Worm (Caenorhabditis elegans) whole organism, young adult: ENCODE measurements around the gene nhr-4.
A peak's percentile ranks its signal among the peaks of the same experiment; 100 is the strongest.

Source experiments
- F22D6.2 ChIP-seq: sonication (generic microtip); optimal IDR thresholded peaks from 2 replicates; lab custom pipeline; 2016; ENCODE audit warnings: mild to moderate bottlenecking, missing genetic modification characterization, missing compliant biosample characterization
- F49E8.2 ChIP-seq: sonication (generic microtip); optimal IDR thresholded peaks from 3 replicates; lab custom pipeline; 2017; ENCODE audit warnings: missing genetic modification characterization, mild to moderate bottlenecking, missing compliant biosample characterization, antibody characterized with exemption, moderate library complexity; ENCODE audit not compliant: insufficient read depth
- K11D2.4 ChIP-seq: fragments of 200-800 bp; sonication (Bioruptor generic); IDR thresholded peaks from 2 replicates; pipeline ENCODE4 v1.3.6; 2022; ENCODE audit warnings: missing genetic modification reagents, missing genetic modification characterization, missing compliant biosample characterization
- Y53G8AR.9 ChIP-seq: fragments of 200-800 bp; sonication (Bioruptor generic); conservative IDR thresholded peaks from 2 replicates; pipeline ENCODE4 v1.3.6; 2022; ENCODE audit warnings: missing genetic modification reagents, missing genetic modification characterization, missing compliant biosample characterization
- Y95B8A.8 ChIP-seq: fragments of 200-800 bp; sonication (Bioruptor generic); IDR thresholded peaks from 2 replicates; pipeline ENCODE4 v1.3.6; 2022; ENCODE audit warnings: missing genetic modification reagents, missing genetic modification characterization, missing compliant biosample characterization
- ZK185.1 ChIP-seq: sonication (generic microtip); optimal IDR thresholded peaks from 2 replicates; lab custom pipeline; 2016; ENCODE audit warnings: mild to moderate bottlenecking, missing genetic modification characterization, missing compliant biosample characterization; ENCODE audit not compliant: poor library complexity, severe bottlenecking
- aptf-2 ChIP-seq: fragments of 200-800 bp; sonication (Bioruptor generic); conservative IDR thresholded peaks from 2 replicates; pipeline ENCODE4 v1.3.6; 2022; ENCODE audit warnings: missing genetic modification reagents, missing genetic modification characterization, missing compliant biosample characterization
- bed-1 ChIP-seq: fragments of 200-800 bp; sonication (Bioruptor generic); IDR thresholded peaks from 2 replicates; pipeline ENCODE4 v1.3.6; 2022; ENCODE audit warnings: missing genetic modification reagents, missing genetic modification characterization, missing compliant biosample characterization
- ccch-3 ChIP-seq: fragments of 200-800 bp; sonication (Bioruptor generic); optimal IDR thresholded peaks from 2 replicates; lab custom pipeline; 2018; ENCODE audit warnings: mild to moderate bottlenecking, missing genetic modification characterization, missing compliant biosample characterization
- ceh-79 ChIP-seq: sonication (generic microtip); optimal IDR thresholded peaks from 2 replicates; lab custom pipeline; 2017; ENCODE audit warnings: mild to moderate bottlenecking, missing genetic modification characterization, missing compliant biosample characterization
- dox-1 ChIP-seq: fragments of 200-800 bp; sonication (Bioruptor generic); IDR thresholded peaks from 2 replicates; pipeline ENCODE4 v1.3.6; 2022; ENCODE audit warnings: missing genetic modification reagents, missing genetic modification characterization, missing compliant biosample characterization
- ets-4 ChIP-seq: fragments of 200-800 bp; sonication (Bioruptor generic); optimal IDR thresholded peaks from 2 replicates; lab custom pipeline; 2018; ENCODE audit warnings: mild to moderate bottlenecking, missing genetic modification characterization, missing compliant biosample characterization
- fkh-3 ChIP-seq: sonication (generic microtip); optimal IDR thresholded peaks from 2 replicates; lab custom pipeline; 2016; ENCODE audit warnings: mild to moderate bottlenecking, missing genetic modification characterization, missing compliant biosample characterization
- hlh-12 ChIP-seq: sonication (generic microtip); optimal IDR thresholded peaks from 2 replicates; lab custom pipeline; 2016; ENCODE audit warnings: missing genetic modification characterization, missing compliant biosample characterization
- hmg-1.2 ChIP-seq: fragments of 200-800 bp; sonication (Bioruptor generic); IDR thresholded peaks from 2 replicates; pipeline ENCODE4 v1.3.6; 2022; ENCODE audit warnings: missing genetic modification reagents, missing genetic modification characterization, missing compliant biosample characterization
- let-526 ChIP-seq: fragments of 200-800 bp; sonication (Bioruptor generic); IDR thresholded peaks from 2 replicates; pipeline ENCODE4 v1.3.6; 2022; ENCODE audit warnings: missing genetic modification reagents, missing genetic modification characterization, missing compliant biosample characterization
- let-607 ChIP-seq, 2 experiments: fragments of 200-800 bp in 1 of 2; sonication (Bioruptor generic) in 1 of 2; sonication (generic microtip) in 1 of 2; optimal IDR thresholded peaks; 2 replicates each; lab custom pipeline; 2016 to 2018; ENCODE audit warnings: mild to moderate bottlenecking in 2 of 2, missing compliant biosample characterization in 2 of 2, missing genetic modification characterization in 2 of 2, moderate library complexity in 2 of 2, missing genotype in 1 of 2
- lin-26 ChIP-seq: fragments of 200-800 bp; sonication (Bioruptor generic); IDR thresholded peaks from 2 replicates; pipeline ENCODE4 v1.3.6; 2022; ENCODE audit warnings: missing genetic modification reagents, missing genetic modification characterization, missing compliant biosample characterization
- lin-35 ChIP-seq, 3 experiments: fragments of 150-350 bp in 2 of 3; sonication (generic microtip) in 1 of 3; optimal IDR thresholded peaks; 2 replicates each; lab custom pipeline; 2014 to 2018; ENCODE audit warnings: missing biosample characterization in 3 of 3, missing genetic modification characterization in 3 of 3, missing genetic modification reagents in 3 of 3
- lin-40 ChIP-seq: sonication (generic microtip); optimal IDR thresholded peaks from 2 replicates; lab custom pipeline; 2016; ENCODE audit warnings: missing genetic modification characterization, mild to moderate bottlenecking, missing compliant biosample characterization, missing genotype, missing genetic modification reagents
- madf-10 ChIP-seq: sonication (generic microtip); optimal IDR thresholded peaks from 2 replicates; lab custom pipeline; 2016; ENCODE audit warnings: mild to moderate bottlenecking, missing genetic modification characterization, missing compliant biosample characterization
- madf-6 ChIP-seq: fragments of 200-800 bp; sonication (Bioruptor generic); IDR thresholded peaks from 2 replicates; pipeline ENCODE4 v1.3.6; 2022; ENCODE audit warnings: missing genetic modification reagents, missing genetic modification characterization, missing compliant biosample characterization
- madf-8 ChIP-seq: fragments of 200-800 bp; sonication (Bioruptor generic); conservative IDR thresholded peaks from 2 replicates; pipeline ENCODE4 v1.3.6; 2022; ENCODE audit warnings: missing genetic modification reagents, missing genetic modification characterization, missing compliant biosample characterization
- mcd-1 ChIP-seq: fragments of 200-800 bp; sonication (Bioruptor generic); IDR thresholded peaks from 2 replicates; pipeline ENCODE4 v1.3.6; 2022; ENCODE audit warnings: missing genetic modification reagents, missing genetic modification characterization, missing compliant biosample characterization
- nfya-2 ChIP-seq: fragments of 200-800 bp; sonication (Bioruptor generic); IDR thresholded peaks from 2 replicates; pipeline ENCODE4 v1.3.6; 2022; ENCODE audit warnings: missing genetic modification reagents, missing genetic modification characterization, missing compliant biosample characterization
- nfyb-1 ChIP-seq: fragments of 200-800 bp; sonication (Bioruptor generic); IDR thresholded peaks from 2 replicates; pipeline ENCODE4 v1.3.6; 2022; ENCODE audit warnings: missing genetic modification reagents, missing genetic modification characterization, missing compliant biosample characterization
- nhr-27 ChIP-seq: fragments of 200-800 bp; sonication (Bioruptor generic); optimal IDR thresholded peaks from 2 replicates; lab custom pipeline; 2018; ENCODE audit warnings: mild to moderate bottlenecking, missing genetic modification characterization, moderate library complexity, missing compliant biosample characterization
- nhr-80 ChIP-seq: sonication (generic microtip); optimal IDR thresholded peaks from 2 replicates; lab custom pipeline; 2016; ENCODE audit warnings: missing genetic modification characterization, missing compliant biosample characterization
- nhr-90 ChIP-seq: sonication (generic microtip); optimal IDR thresholded peaks from 2 replicates; lab custom pipeline; 2016; ENCODE audit warnings: missing genotype, mild to moderate bottlenecking, missing genetic modification characterization, missing compliant biosample characterization
- pbrm-1 ChIP-seq: fragments of 200-800 bp; sonication (Bioruptor generic); IDR thresholded peaks from 2 replicates; pipeline ENCODE4 v1.3.6; 2022; ENCODE audit warnings: missing genetic modification reagents, missing genetic modification characterization, missing compliant biosample characterization
- pha-4 ChIP-seq: fragments of 150-350 bp; sonication (generic microtip); optimal IDR thresholded peaks from 2 replicates; lab custom pipeline; 2014; ENCODE audit warnings: missing biosample characterization, missing genetic modification reagents, missing genetic modification characterization
- rcor-1 ChIP-seq: fragments of 200-800 bp; sonication (Bioruptor generic); IDR thresholded peaks from 2 replicates; pipeline ENCODE4 v1.3.6; 2022; ENCODE audit warnings: missing genetic modification reagents, missing genetic modification characterization, missing compliant biosample characterization
- rec-8 ChIP-seq, 2 experiments: sonication (generic microtip); optimal IDR thresholded peaks; 2 replicates each; lab custom pipeline; 2016; ENCODE audit warnings: mild to moderate bottlenecking in 2 of 2, missing genetic modification characterization in 2 of 2, missing genetic modification reagents in 2 of 2, missing genotype in 2 of 2, missing biosample characterization in 1 of 2, missing compliant biosample characterization in 1 of 2, moderate library complexity in 1 of 2
- sdz-38 ChIP-seq: sonication (generic microtip); optimal IDR thresholded peaks from 2 replicates; lab custom pipeline; 2016; ENCODE audit warnings: missing genotype, missing genetic modification characterization, missing compliant biosample characterization
- sea-2 ChIP-seq: fragments of 200-800 bp; sonication (Bioruptor generic); IDR thresholded peaks from 2 replicates; pipeline ENCODE4 v1.3.6; 2022; ENCODE audit warnings: missing genetic modification characterization, missing compliant biosample characterization
- snpc-1.1 ChIP-seq: sonication (generic microtip); optimal IDR thresholded peaks from 2 replicates; lab custom pipeline; 2017; ENCODE audit warnings: missing genetic modification characterization, mild to moderate bottlenecking, missing compliant biosample characterization, antibody characterized with exemption, moderate library complexity, missing genotype, missing genetic modification reagents; ENCODE audit not compliant: insufficient read depth
- unc-130 ChIP-seq: sonication (generic microtip); optimal IDR thresholded peaks from 2 replicates; lab custom pipeline; 2016; ENCODE audit warnings: missing genetic modification reagents, missing genetic modification characterization, missing compliant biosample characterization
- zfh-2 ChIP-seq: fragments of 200-800 bp; sonication (Bioruptor generic); conservative IDR thresholded peaks from 2 replicates; pipeline ENCODE4 v1.3.6; 2022; ENCODE audit warnings: missing genetic modification reagents, missing genetic modification characterization, missing compliant biosample characterization
- ztf-18 ChIP-seq: sonication (generic microtip); optimal IDR thresholded peaks from 2 replicates; lab custom pipeline; 2016; ENCODE audit warnings: missing genotype, mild to moderate bottlenecking, missing genetic modification characterization, missing compliant biosample characterization
- ztf-26 ChIP-seq: sonication (generic microtip); optimal IDR thresholded peaks from 2 replicates; lab custom pipeline; 2017; ENCODE audit warnings: missing genetic modification characterization, missing compliant biosample characterization
- ztf-6 ChIP-seq: fragments of 200-800 bp; sonication (Bioruptor generic); IDR thresholded peaks from 2 replicates; pipeline ENCODE4 v1.3.6; 2022; ENCODE audit warnings: missing genetic modification reagents, missing genetic modification characterization, missing compliant biosample characterization

Gene nhr-4

DNA sequence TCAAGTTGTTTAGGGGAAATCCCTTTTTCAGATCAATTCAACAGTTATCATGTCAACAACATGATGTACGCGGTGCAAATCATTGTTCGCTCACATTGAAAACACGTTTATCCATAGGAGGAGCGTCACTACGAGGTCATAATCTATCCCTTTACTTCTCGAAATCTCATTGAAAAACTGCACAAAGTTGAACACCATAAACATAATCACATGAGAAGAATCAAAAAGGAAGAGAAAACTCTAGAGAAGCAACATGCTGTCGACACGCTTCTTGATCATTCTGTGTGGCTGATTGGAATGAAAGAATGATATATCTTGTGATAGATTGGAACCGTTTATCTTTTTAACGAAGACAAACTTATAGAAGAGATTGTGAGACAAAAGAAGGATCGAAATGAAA is 11.2 kb upstream of the nhr-4 start (continued):
- TF ChIP-seq ceh-79 (tag; lab: Kevin White, UChicago) (no peak), lin-40 (tag; lab: Kevin White, UChicago) (peak; percentile 84), pbrm-1 (GFP tag; lab: Robert Waterston, UW) (no peak), ztf-18 (tag; lab: Kevin White, UChicago) (no peak), nhr-27 (no peak), madf-8 (GFP tag; lab: Robert Waterston, UW) (no peak), unc-130 (GFP tag; lab: Kevin White, UChicago) (no peak), F49E8.2 (tag; lab: Kevin White, UChicago) (no peak), bed-1 (GFP tag; lab: Robert Waterston, UW) (no peak), rcor-1 (GFP tag; lab: Robert Waterston, UW) (no peak), snpc-1.1 (tag; lab: Kevin White, UChicago) (no peak), hlh-12 (no peak), hmg-1.2 (GFP tag; lab: Robert Waterston, UW) (no peak), K11D2.4 (peak; percentile 75; the same call in 1 of the 2 replicates), sea-2 (GFP tag; lab: Robert Waterston, UW) (no peak), lin-35 (GFP tag; optimal IDR thresholded peaks at IDR 0.05; lab: Kevin White, UChicago) (no peak), zfh-2 (GFP tag; lab: Robert Waterston, UW) (no peak), F22D6.2 (peak; percentile 70), aptf-2 (GFP tag; lab: Robert Waterston, UW) (no peak), fkh-3 (tag; lab: Kevin White, UChicago) (no peak), let-607 (tag; optimal IDR thresholded peaks at IDR 0.05; lab: Kevin White, UChicago) (peak in 1 of 2 experiments; percentile 8), sdz-38 (tag; lab: Kevin White, UChicago) (no peak), nfya-2 (no peak), ztf-26 (tag; lab: Kevin White, UChicago) (peak; percentile 84)

DNA sequence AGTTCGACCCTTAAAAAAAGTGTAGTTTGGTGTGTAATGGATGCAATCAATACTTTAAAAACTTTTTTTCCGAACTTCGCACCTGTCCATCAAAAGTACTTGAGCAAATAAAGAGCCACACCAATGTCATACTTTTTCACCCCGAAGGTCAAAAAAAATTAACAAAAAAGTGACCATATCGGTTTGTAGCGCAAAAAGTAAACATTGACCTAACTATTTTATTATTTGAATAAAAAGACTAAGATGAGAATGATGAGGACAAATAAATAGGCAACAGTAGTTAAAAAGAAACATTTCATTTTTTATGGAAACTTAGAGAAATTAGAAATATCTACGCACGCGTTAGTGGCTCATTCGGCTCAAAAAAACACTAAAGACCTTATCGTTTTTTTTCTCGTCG is 9.8 kb upstream of the nhr-4 start:
- TF ChIP-seq pha-4 (peak; percentile 38), madf-6 (GFP tag; lab: Robert Waterston, UW) (no peak)

ce11 chrIV:9872210-9872609 is 6.9 kb upstream of the nhr-4 start:
- TF ChIP-seq Y53G8AR.9 (no peak), rec-8 (tag; optimal IDR thresholded peaks at IDR 0.05; lab: Kevin White, UChicago) (no peak), nhr-90 (tag; lab: Kevin White, UChicago) (no peak)

DNA sequence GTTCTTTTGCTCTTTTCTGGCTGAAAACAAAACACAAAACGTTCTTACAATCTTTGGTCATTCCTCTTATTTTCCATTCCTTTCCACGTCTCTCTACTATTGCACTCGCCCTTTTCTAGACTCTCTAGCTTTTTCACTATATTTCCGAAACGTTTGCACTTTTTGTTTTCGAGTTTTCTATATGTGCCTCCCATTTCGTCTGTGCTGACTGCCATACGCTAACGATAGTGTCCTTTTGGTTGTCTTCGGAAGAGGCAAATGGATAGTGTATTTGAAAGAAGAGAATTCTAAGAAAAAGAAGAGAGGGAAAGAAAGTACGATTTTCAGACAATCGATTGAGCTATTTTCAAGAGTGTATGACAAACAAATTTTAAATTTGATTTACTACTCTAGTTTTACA is 6.3 kb upstream of the nhr-4 start:
- TF ChIP-seq ccch-3 (GFP tag; lab: Kevin White, UChicago) (no peak), nhr-80 (tag; lab: Kevin White, UChicago) (peak; percentile 62)

ce11 chrIV:9873837-9874236 is 5.3 kb upstream of the nhr-4 start:
- TF ChIP-seq bed-1 (GFP tag; lab: Robert Waterston, UW) (no peak), ztf-26 (tag; lab: Kevin White, UChicago) (no peak), lin-40 (tag; lab: Kevin White, UChicago) (peak; percentile 16), ets-4 (GFP tag; lab: Kevin White, UChicago) (no peak), nfyb-1 (GFP tag; lab: Robert Waterston, UW) (peak; percentile 22; the same call in 1 of the 2 replicates), lin-26 (GFP tag; lab: Robert Waterston, UW) (no peak), mcd-1 (GFP tag; lab: Robert Waterston, UW) (0 out of 2 replicates have a peak, but pooled peaks have one; percentile 35), nhr-80 (tag; lab: Kevin White, UChicago) (peak; percentile 53), madf-6 (GFP tag; lab: Robert Waterston, UW) (no peak), ztf-6 (GFP tag; lab: Robert Waterston, UW) (no peak), dox-1 (0 out of 2 replicates have a peak, but pooled peaks have one; percentile 21), hlh-12 (no peak), Y95B8A.8 (GFP tag; lab: Robert Waterston, UW) (no peak), let-526 (GFP tag; lab: Robert Waterston, UW) (no peak), ZK185.1 (peak; percentile 36), madf-10 (peak; percentile 9)
